Worm (Caenorhabditis elegans) whole organism, L4/young adult: ENCODE data around the gene Y54G11A.17.

ENCODE experiments used
- W03F9.2 ChIP-seq: fragments of 150-350 bp; optimal IDR thresholded peaks from 2 replicates; lab custom pipeline; 2014; ENCODE audit warnings: missing biosample characterization, missing genetic modification characterization
- dao-5 ChIP-seq: sonication (generic microtip); optimal IDR thresholded peaks from 2 replicates; lab custom pipeline; 2016; ENCODE audit warnings: missing genotype, missing genetic modification characterization, moderate library complexity, missing compliant biosample characterization
- him-1 ChIP-seq: sonication (generic microtip); optimal IDR thresholded peaks from 2 replicates; lab custom pipeline; 2016; ENCODE audit warnings: missing genotype, missing genetic modification reagents, missing genetic modification characterization, missing compliant biosample characterization

Y54G11A.17 gene

DNA sequence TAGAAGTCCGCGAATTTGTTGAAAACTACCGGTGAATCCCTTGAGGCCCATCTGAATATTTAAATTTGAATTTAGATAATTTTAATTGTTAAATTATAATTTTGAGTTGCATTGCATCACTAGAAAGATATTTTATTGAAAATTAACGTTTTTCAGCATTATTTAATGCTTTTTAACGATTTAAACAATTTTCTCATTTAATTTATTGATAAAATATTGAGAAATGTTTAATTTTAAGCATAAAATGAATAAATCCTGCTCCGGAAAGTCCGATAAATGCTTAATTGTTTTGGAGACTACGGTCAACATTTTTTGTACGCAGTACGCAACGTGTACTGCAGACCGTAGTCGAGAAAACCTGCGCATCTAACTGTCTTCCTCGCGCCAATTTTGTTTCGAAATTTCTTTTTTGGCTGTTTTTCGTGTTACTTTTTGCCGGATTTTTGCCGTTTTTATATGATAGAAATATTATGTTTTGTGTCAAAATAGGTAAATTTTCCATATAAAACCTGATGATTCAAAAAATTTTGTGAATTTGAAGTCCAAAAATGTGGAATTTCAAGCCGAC is at the start of gene Y54G11A.17, which contains the start of the genes lin-7 and elof-1:
Gene Y54G11A.17, minus strand, starts transcription at position 51 of the 568 bp plus-strand sequence.
Gene lin-7, minus strand, starts transcription at position 51 of the 568 bp plus-strand sequence.
Gene elof-1, plus strand, starts transcription at position 383 of the 568 bp plus-strand sequence.
- TF ChIP-seq W03F9.2 (peak; percentile 96), dao-5 (tag; lab: Kevin White, UChicago) (no peak)

- TF ChIP-seq him-1 (tag; lab: Kevin White, UChicago) (no peak), W03F9.2 (no peak), dao-5 (tag; lab: Kevin White, UChicago) (no peak)
Observed at ce11 chrII:14393766-14394165, 44.6 kb upstream of the Y54G11A.17 start.

- TF ChIP-seq W03F9.2 (peak; percentile 68), him-1 (tag; lab: Kevin White, UChicago) (no peak)
Observed at ce11 chrII:14390036-14390763, 41.0 kb upstream of the Y54G11A.17 start, which contains the start of the genes kbp-3 and nurf-1. kbp-3 (minus strand) TSS chrII:14390078. nurf-1 (plus strand) TSS chrII:14390713.

- TF ChIP-seq dao-5 (tag; lab: Kevin White, UChicago) (no peak), him-1 (tag; lab: Kevin White, UChicago) (no peak), W03F9.2 (no peak)
Observed at ce11 chrII:14388213-14388612, 39.0 kb upstream of the Y54G11A.17 start, which contains the start of gene F26H11.8. F26H11.8 (plus strand) TSS chrII:14388513.

- TF ChIP-seq dao-5 (tag; lab: Kevin White, UChicago) (no peak), W03F9.2 (peak; percentile 69), him-1 (tag; lab: Kevin White, UChicago) (no peak)
Observed at ce11 chrII:14383644-14384043, 34.4 kb upstream of the Y54G11A.17 start, which contains the start of gene mes-2. mes-2 (plus strand) TSS chrII:14383973.

DNA sequence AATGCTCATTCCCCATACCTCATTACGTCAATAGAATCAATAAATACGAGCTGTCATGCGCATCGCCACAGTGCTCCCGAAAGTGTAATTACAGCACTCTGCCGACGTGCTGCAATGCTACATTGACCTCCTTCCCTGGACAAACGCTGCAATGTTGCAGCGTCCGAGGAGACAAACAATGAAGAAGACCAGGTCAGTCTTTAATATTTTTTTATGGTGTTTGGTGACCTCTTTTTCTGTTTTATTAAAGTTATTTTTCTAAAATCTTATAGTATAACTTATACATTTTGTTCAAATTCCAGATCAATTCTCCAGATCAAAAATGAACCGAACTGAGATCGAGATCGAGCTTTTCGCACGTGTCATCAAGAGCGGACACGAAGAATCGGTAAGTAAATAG is 32.2 kb upstream of the Y54G11A.17 start, which contains the start of gene sdz-26:
Gene sdz-26, plus strand, starts transcription at position 301 of the 400 bp plus-strand sequence.
- TF ChIP-seq W03F9.2 (no peak), him-1 (tag; lab: Kevin White, UChicago) (no peak), dao-5 (tag; lab: Kevin White, UChicago) (no peak)

ce11 chrII:14380778-14381177 is 31.6 kb upstream of the Y54G11A.17 start:
- TF ChIP-seq W03F9.2, result no peak
- TF ChIP-seq him-1 (tag; lab: Kevin White, UChicago), result no peak
- no peak for TF ChIP-seq dao-5 (tag; lab: Kevin White, UChicago)

ce11 chrII:14377796-14378195 is 28.6 kb upstream of the Y54G11A.17 start, which contains the start of gene acr-20:
acr-20 (minus strand) TSS chrII:14377896.
- TF ChIP-seq W03F9.2 (no peak), dao-5 (tag; lab: Kevin White, UChicago) (no peak), him-1 (tag; lab: Kevin White, UChicago) (no peak)

DNA sequence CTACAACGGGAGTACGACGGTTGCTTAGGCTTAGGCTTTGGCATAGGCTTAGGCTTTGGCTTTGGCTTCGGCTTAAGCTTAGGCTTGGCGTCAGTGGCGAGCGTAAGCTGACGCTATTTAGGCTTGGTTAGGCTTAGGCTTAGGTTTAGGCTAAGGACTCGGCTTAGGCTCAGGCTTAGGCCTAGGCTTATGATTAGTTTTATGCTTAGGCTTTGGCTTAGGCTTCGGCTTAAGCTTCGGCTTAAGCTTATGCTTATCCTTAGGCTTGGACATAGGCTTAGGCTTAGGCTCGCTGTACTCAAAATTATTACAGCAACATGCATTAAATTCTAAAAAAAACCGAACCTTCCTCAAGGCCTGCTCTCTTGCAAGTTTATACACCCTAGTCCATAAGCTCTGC is 25.4 kb upstream of the Y54G11A.17 start:
- TF ChIP-seq W03F9.2, result no peak
- TF ChIP-seq dao-5 (tag; lab: Kevin White, UChicago), result no peak
- no peak for TF ChIP-seq him-1 (tag; lab: Kevin White, UChicago)

DNA sequence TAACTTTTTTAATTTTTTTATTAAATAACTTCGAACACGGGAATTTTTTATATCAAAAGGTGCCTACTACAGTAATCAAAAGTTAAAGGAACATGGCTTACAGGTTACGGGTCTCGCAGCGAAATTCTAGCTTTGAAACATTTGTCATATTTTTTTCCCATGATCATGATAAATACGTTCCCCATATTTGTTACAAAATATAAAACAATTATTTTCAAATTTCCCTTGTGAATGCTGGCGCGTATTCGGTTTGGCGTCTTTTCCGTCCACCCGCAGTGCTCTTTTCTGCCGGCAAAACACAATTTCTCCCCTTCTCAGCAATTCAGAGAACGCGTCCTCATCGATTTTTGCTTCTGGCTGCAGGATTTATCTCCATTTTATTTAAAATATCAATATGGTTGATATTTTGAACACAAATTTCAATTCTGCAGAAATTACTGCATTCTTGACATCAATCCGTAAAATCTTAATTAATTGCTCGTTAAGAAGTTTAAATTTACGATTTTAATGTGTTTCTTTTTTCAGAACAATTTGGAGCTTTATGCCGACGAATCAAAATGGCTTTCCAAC is 16.1 kb upstream of the Y54G11A.17 start, which contains the start of gene imb-2:
Gene imb-2, plus strand, starts transcription at position 520 of the 570 bp plus-strand sequence.
- TF ChIP-seq dao-5 (tag; lab: Kevin White, UChicago) (no peak), W03F9.2 (peak; percentile 60)

DNA sequence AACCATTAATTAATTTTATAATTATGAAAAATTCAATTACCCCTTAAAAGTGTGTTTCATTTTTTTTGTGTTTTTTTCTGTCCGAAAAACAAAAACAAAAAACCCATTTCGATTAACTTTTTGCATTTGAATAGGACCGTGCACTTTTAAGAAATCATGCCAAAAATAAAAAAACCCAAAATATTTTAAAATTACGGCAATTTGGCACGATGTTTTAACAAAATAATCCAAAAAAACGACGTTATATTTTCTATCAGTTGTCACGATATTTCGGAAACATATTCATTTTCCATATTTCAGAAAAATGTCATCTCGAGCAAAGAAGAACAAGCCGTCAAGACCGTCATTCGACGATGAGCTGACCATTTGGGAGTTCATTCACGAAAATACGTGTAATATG is 12.5 kb upstream of the Y54G11A.17 start, which contains the start of gene tebp-1:
Gene tebp-1, plus strand, starts transcription at position 301 of the 400 bp plus-strand sequence.
- no peak for TF ChIP-seq him-1 (tag; lab: Kevin White, UChicago)
- TF ChIP-seq W03F9.2, result no peak
- no peak for TF ChIP-seq dao-5 (tag; lab: Kevin White, UChicago)

- TF ChIP-seq him-1 (tag; lab: Kevin White, UChicago), result no peak
- TF ChIP-seq dao-5 (tag; lab: Kevin White, UChicago), result no peak
- no peak for TF ChIP-seq W03F9.2
Observed at ce11 chrII:14360675-14361074, 11.5 kb upstream of the Y54G11A.17 start.

DNA sequence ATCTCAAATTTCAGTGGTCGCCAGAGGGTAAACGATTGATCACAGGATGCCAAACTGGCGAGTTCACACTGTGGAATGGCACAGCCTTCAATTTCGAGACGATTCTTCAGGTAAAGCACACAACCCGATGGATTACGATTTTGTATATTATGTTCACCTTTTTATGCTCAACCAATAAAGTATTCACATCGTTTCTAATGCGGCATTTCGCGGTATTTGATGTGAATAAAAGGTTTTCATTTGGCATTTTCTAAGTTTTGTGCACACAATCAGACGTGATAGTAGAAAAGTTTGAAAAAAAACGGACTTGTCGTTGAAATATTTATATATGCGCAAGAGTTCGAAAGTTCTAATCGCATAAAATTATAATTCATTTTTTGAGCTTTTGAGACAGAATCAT is 9.8 kb upstream of the Y54G11A.17 start:
- TF ChIP-seq W03F9.2 (no peak), him-1 (tag; lab: Kevin White, UChicago) (no peak), dao-5 (tag; lab: Kevin White, UChicago) (no peak)
